Fruit fly (Drosophila melanogaster) whole organism, embryonic: Measurements from ENCODE around the gene org-1.

Source experiments
- Bdp1 ChIP-seq: fragments of 200-800 bp; sonication (Bioruptor generic); optimal IDR thresholded peaks from 3 replicates; lab custom pipeline; 2016; ENCODE audit warnings: missing biosample characterization, missing genetic modification characterization
- Bgb ChIP-seq: fragments of 200-800 bp; sonication (Bioruptor generic); IDR thresholded peaks from 2 replicates; pipeline ENCODE4 v1.3.6; 2022; ENCODE audit warnings: missing biosample characterization, missing genetic modification characterization; ENCODE audit not compliant: partially characterized antibody
- BtbVII ChIP-seq: fragments of 200-800 bp; sonication (Bioruptor generic); optimal IDR thresholded peaks from 3 replicates; lab custom pipeline; 2017; ENCODE audit warnings: missing biosample characterization, mild to moderate bottlenecking, missing genetic modification characterization
- CG10366 ChIP-seq: fragments of 200-800 bp; sonication (Bioruptor generic); IDR thresholded peaks from 2 replicates; pipeline ENCODE4 v1.3.6; 2022; ENCODE audit warnings: missing biosample characterization, missing genetic modification characterization
- CG10462 ChIP-seq: fragments of 200-800 bp; sonication (Bioruptor generic); optimal IDR thresholded peaks from 2 replicates; lab custom pipeline; 2016; ENCODE audit warnings: missing biosample characterization, missing genetic modification characterization
- CG11085 ChIP-seq: fragments of 200-800 bp; sonication (Bioruptor generic); IDR thresholded peaks from 2 replicates; pipeline ENCODE4 v1.3.6; 2022; ENCODE audit warnings: missing biosample characterization, missing genetic modification characterization
- CG1233 ChIP-seq: fragments of 200-800 bp; sonication (Bioruptor generic); optimal IDR thresholded peaks from 4 replicates; lab custom pipeline; 2018; ENCODE audit warnings: missing biosample characterization, mild to moderate bottlenecking, missing genetic modification characterization
- CG12391 ChIP-seq: fragments of 200-800 bp; sonication (Bioruptor generic); optimal IDR thresholded peaks from 3 replicates; lab custom pipeline; 2018; ENCODE audit warnings: missing biosample characterization, mild to moderate bottlenecking, missing genetic modification characterization, moderate library complexity
- CG12659 ChIP-seq: fragments of 200-800 bp; sonication (Bioruptor generic); optimal IDR thresholded peaks from 3 replicates; lab custom pipeline; 2017; ENCODE audit warnings: mild to moderate bottlenecking, missing biosample characterization, missing genetic modification reagents, missing genetic modification characterization
- CG13123 ChIP-seq: fragments of 200-800 bp; sonication (Bioruptor generic); optimal IDR thresholded peaks from 2 replicates; lab custom pipeline; 2016; ENCODE audit warnings: missing biosample characterization, missing genetic modification characterization
- CG14710 ChIP-seq: fragments of 200-800 bp; sonication (Bioruptor generic); optimal IDR thresholded peaks from 3 replicates; lab custom pipeline; 2019; ENCODE audit warnings: missing biosample characterization, mild to moderate bottlenecking, missing genetic modification characterization, moderate library complexity
- CG15479 ChIP-seq: fragments of 200-800 bp; sonication (Bioruptor generic); optimal IDR thresholded peaks from 3 replicates; lab custom pipeline; 2019; ENCODE audit warnings: missing biosample characterization, mild to moderate bottlenecking, missing genetic modification characterization, moderate library complexity
- CG17361 ChIP-seq: fragments of 200-800 bp; sonication (Bioruptor generic); IDR thresholded peaks from 3 replicates; pipeline ENCODE4 v1.3.6; 2022; ENCODE audit warnings: missing biosample characterization, missing genetic modification characterization
- CG1832 ChIP-seq: fragments of 200-800 bp; sonication (Bioruptor generic); optimal IDR thresholded peaks from 2 replicates; lab custom pipeline; 2017; ENCODE audit warnings: missing biosample characterization, mild to moderate bottlenecking, missing genetic modification characterization, inconsistent platforms
- CG2678 ChIP-seq: fragments of 200-800 bp; sonication (Bioruptor generic); optimal IDR thresholded peaks from 3 replicates; lab custom pipeline; 2019; ENCODE audit warnings: missing biosample characterization, mild to moderate bottlenecking, missing genetic modification characterization, moderate library complexity
- CG4424 ChIP-seq: fragments of 200-800 bp; sonication (Bioruptor generic); optimal IDR thresholded peaks from 3 replicates; lab custom pipeline; 2016; ENCODE audit warnings: missing biosample characterization, missing genetic modification characterization
- CG5245 ChIP-seq: fragments of 200-800 bp; sonication (Bioruptor generic); optimal IDR thresholded peaks from 3 replicates; lab custom pipeline; 2016; ENCODE audit warnings: missing biosample characterization, missing genetic modification characterization
- CG6791 ChIP-seq: fragments of 200-800 bp; sonication (Bioruptor generic); IDR thresholded peaks from 3 replicates; pipeline ENCODE4 v1.3.6; 2022; ENCODE audit warnings: missing biosample characterization, missing genetic modification characterization; ENCODE audit not compliant: partially characterized antibody
- CG6854 ChIP-seq: fragments of 200-800 bp; sonication (Bioruptor generic); optimal IDR thresholded peaks from 3 replicates; lab custom pipeline; 2017; ENCODE audit warnings: missing biosample characterization, mild to moderate bottlenecking, missing genetic modification characterization
- CG7745 ChIP-seq: fragments of 200-800 bp; sonication (Bioruptor generic); optimal IDR thresholded peaks from 2 replicates; lab custom pipeline; 2018; ENCODE audit warnings: missing biosample characterization, mild to moderate bottlenecking, missing genetic modification characterization, moderate library complexity
- CG8388 ChIP-seq: fragments of 200-800 bp; sonication (Bioruptor generic); optimal IDR thresholded peaks from 2 replicates; lab custom pipeline; 2019; ENCODE audit warnings: missing biosample characterization, mild to moderate bottlenecking, missing genetic modification characterization, moderate library complexity
- CG9215 ChIP-seq: fragments of 200-800 bp; sonication (Bioruptor generic); IDR thresholded peaks from 2 replicates; pipeline ENCODE4 v1.3.6; 2022; ENCODE audit warnings: missing biosample characterization, missing genetic modification characterization
- CG9817 ChIP-seq: fragments of 200-800 bp; sonication (Bioruptor generic); optimal IDR thresholded peaks from 2 replicates; lab custom pipeline; 2018; ENCODE audit warnings: missing biosample characterization, mild to moderate bottlenecking, missing genetic modification characterization, moderate library complexity
- Chrac-16 ChIP-seq: fragments of 200-800 bp; sonication (Bioruptor generic); optimal IDR thresholded peaks from 3 replicates; lab custom pipeline; 2016; ENCODE audit warnings: missing biosample characterization, missing genetic modification characterization
- Drgx ChIP-seq: fragments of 200-800 bp; sonication (Bioruptor generic); IDR thresholded peaks from 2 replicates; pipeline ENCODE4 v1.3.6; 2022; ENCODE audit warnings: missing biosample characterization, missing genetic modification characterization
- Ets65A ChIP-seq: fragments of 200-800 bp; sonication (Bioruptor generic); peaks from one replicate; lab custom pipeline; 2016; ENCODE audit warnings: missing biosample characterization, missing genetic modification characterization
- Fer1 ChIP-seq: fragments of 200-800 bp; sonication (Bioruptor generic); optimal IDR thresholded peaks from 2 replicates; lab custom pipeline; 2017; ENCODE audit warnings: missing biosample characterization, mild to moderate bottlenecking, missing genetic modification characterization
- HLH3B ChIP-seq: fragments of 200-800 bp; sonication (Bioruptor generic); IDR thresholded peaks from 2 replicates; pipeline ENCODE4 v1.3.6; 2022; ENCODE audit warnings: missing biosample characterization, missing genetic modification characterization
- Hand ChIP-seq: fragments of 200-800 bp; sonication (Bioruptor generic); optimal IDR thresholded peaks from 2 replicates; lab custom pipeline; 2017; ENCODE audit warnings: mild to moderate bottlenecking, missing biosample characterization, missing genetic modification reagents, missing genetic modification characterization
- Hr51 ChIP-seq, 2 experiments: fragments of 200-800 bp; sonication (Bioruptor generic); optimal IDR thresholded peaks; 2 replicates in 1 of 2; 3 replicates in 1 of 2; lab custom pipeline; 2016 to 2018; ENCODE audit warnings: missing biosample characterization in 2 of 2, missing genetic modification characterization in 2 of 2, mild to moderate bottlenecking in 1 of 2, moderate library complexity in 1 of 2
- NFAT ChIP-seq: fragments of 200-800 bp; sonication (Bioruptor generic); IDR thresholded peaks from 2 replicates; pipeline ENCODE4 v1.3.6; 2022; ENCODE audit warnings: missing biosample characterization, missing genetic modification characterization
- PHDP ChIP-seq: fragments of 200-800 bp; sonication (Bioruptor generic); optimal IDR thresholded peaks from 3 replicates; lab custom pipeline; 2018; ENCODE audit warnings: missing biosample characterization, mild to moderate bottlenecking, missing genetic modification characterization, moderate library complexity
- Sin3A ChIP-seq: fragments of >200 bp; optimal IDR thresholded peaks from 2 replicates; lab custom pipeline; 2018
- Spps ChIP-seq: fragments of 200-800 bp; sonication (Bioruptor generic); optimal IDR thresholded peaks from 2 replicates; lab custom pipeline; 2018; ENCODE audit warnings: missing biosample characterization, mild to moderate bottlenecking, missing genetic modification characterization
- Ssrp ChIP-seq: fragments of 200-800 bp; sonication (Bioruptor generic); optimal IDR thresholded peaks from 2 replicates; lab custom pipeline; 2018; ENCODE audit warnings: missing biosample characterization, mild to moderate bottlenecking, missing genetic modification characterization, moderate library complexity
- Taf1 ChIP-seq: fragments of 200-800 bp; sonication (Bioruptor generic); IDR thresholded peaks from 2 replicates; pipeline ENCODE4 v1.3.6; 2022; ENCODE audit warnings: missing biosample characterization, missing genetic modification characterization
- ara ChIP-seq: fragments of 200-800 bp; sonication (Bioruptor generic); IDR thresholded peaks from 2 replicates; pipeline ENCODE4 v1.3.6; 2022; ENCODE audit warnings: missing biosample characterization, missing genetic modification characterization
- cato ChIP-seq: fragments of 200-800 bp; sonication (Bioruptor generic); optimal IDR thresholded peaks from 2 replicates; lab custom pipeline; 2016; ENCODE audit warnings: missing biosample characterization, missing genetic modification characterization, borderline replicate concordance
- chinmo ChIP-seq: fragments of 200-800 bp; sonication (Bioruptor generic); IDR thresholded peaks from 4 replicates; pipeline ENCODE4 v1.3.6; 2022; ENCODE audit warnings: missing biosample characterization, missing genetic modification characterization; ENCODE audit not compliant: partially characterized antibody
- en ChIP-seq: fragments of 200-800 bp; sonication (Bioruptor generic); optimal IDR thresholded peaks from 2 replicates; lab custom pipeline; 2016; ENCODE audit warnings: missing biosample characterization, missing genetic modification characterization
- esg ChIP-seq: fragments of 200-800 bp; sonication (Bioruptor generic); conservative IDR thresholded peaks from 2 replicates; pipeline ENCODE4 v1.3.6; 2022; ENCODE audit warnings: missing biosample characterization, missing genetic modification characterization
- gcm ChIP-seq: fragments of 200-800 bp; sonication (Bioruptor generic); optimal IDR thresholded peaks from 2 replicates; lab custom pipeline; 2019; ENCODE audit warnings: missing biosample characterization, mild to moderate bottlenecking, missing genetic modification characterization, moderate library complexity
- gcm2 ChIP-seq: fragments of 200-800 bp; sonication (Bioruptor generic); optimal IDR thresholded peaks from 2 replicates; lab custom pipeline; 2016; ENCODE audit warnings: missing biosample characterization, missing genetic modification characterization
- hb ChIP-seq: fragments of 200-800 bp; sonication (Bioruptor generic); IDR thresholded peaks from 3 replicates; pipeline ENCODE4 v1.3.6; 2022; ENCODE audit warnings: missing biosample characterization, missing genetic modification characterization; ENCODE audit not compliant: partially characterized antibody
- hth ChIP-seq: fragments of >200 bp; optimal IDR thresholded peaks from 2 replicates; lab custom pipeline; 2017; ENCODE audit warnings: inconsistent platforms
- rib ChIP-seq: fragments of 200-800 bp; sonication (Bioruptor generic); IDR thresholded peaks from 2 replicates; pipeline ENCODE4 v1.3.6; 2022; ENCODE audit warnings: missing biosample characterization, missing genetic modification characterization
- sens ChIP-seq: fragments of 200-800 bp; sonication (Bioruptor generic); peaks from one replicate; lab custom pipeline; 2016; ENCODE audit warnings: missing biosample characterization, missing genetic modification characterization
- ssp ChIP-seq: fragments of 200-800 bp; sonication (Bioruptor generic); IDR thresholded peaks from 2 replicates; pipeline ENCODE4 v1.3.6; 2022; ENCODE audit warnings: missing biosample characterization, missing genetic modification characterization
- zen2 ChIP-seq: fragments of 200-800 bp; sonication (Bioruptor generic); IDR thresholded peaks from 3 replicates; pipeline ENCODE4 v1.3.6; 2022; ENCODE audit warnings: missing biosample characterization, missing genetic modification characterization; ENCODE audit not compliant: partially characterized antibody

The org-1 gene

DNA sequence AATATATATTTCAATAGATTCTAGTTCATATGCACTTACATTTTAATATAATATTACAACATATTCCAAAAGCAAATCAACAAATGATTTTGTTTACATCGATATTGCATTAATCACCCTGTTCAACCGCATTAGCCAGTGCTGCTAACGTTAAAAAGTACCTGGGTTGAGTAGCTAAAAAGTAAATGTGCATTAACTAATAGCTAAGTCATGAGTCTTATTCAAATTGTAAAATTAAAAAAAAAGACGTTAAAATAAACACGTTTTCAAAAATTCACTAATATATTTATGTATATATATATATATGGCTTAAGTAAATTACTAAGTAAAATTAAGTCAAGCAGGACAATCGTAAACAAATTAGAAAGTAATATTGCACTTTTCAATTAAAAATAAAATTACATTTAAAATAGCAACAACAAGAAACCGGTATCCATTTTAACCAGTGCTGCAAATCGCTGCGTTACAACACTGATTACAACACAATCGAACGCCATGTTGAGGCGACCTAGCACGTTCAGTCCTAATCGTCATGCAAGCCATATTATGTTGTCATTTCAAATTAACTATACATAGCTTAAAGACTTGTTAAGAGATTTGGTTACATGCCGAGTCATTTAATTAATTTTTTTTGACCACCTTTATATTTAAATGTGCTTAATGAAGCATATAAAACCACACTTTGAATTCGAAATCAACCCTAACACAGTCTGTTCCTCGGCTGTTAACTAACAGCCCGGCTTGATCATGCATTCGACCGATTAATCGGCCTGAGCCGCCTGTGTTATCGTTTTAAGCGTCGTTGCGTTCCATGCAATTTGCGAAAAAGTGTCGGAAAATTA, 56.5 kb downstream of the org-1 start, which contains the start of gene CG10555 (continued):
- TF ChIP-seq CG12659 (GFP tag; lab: Kevin White, UChicago), result peak; percentile 85
- TF ChIP-seq Drgx (GFP tag; lab: Robert Waterston, UW), result peak; percentile 68
- peak; percentile 72 for TF ChIP-seq Fer1 (GFP tag; lab: Kevin White, UChicago)
- no peak for TF ChIP-seq CG1832 (GFP tag; lab: Kevin White, UChicago)
- TF ChIP-seq rib (GFP tag; lab: Robert Waterston, UW), result no peak
- peak; percentile 91 for TF ChIP-seq CG10366 (GFP tag; lab: Robert Waterston, UW)
- no peak for TF ChIP-seq CG6854 (GFP tag; lab: Kevin White, UChicago)
- TF ChIP-seq PHDP (tag; lab: Kevin White, UChicago), result peak; percentile 87
- TF ChIP-seq CG15479 (GFP tag; lab: Kevin White, UChicago), result peak; percentile 66
- peak; percentile 90 for TF ChIP-seq esg (GFP tag; lab: Robert Waterston, UW)
- peak; percentile 85 for TF ChIP-seq hb
- peak; percentile 87 for TF ChIP-seq NFAT
- TF ChIP-seq CG8388 (GFP tag; lab: Kevin White, UChicago), result peak; percentile 67
- TF ChIP-seq zen2 (GFP tag; lab: Robert Waterston, UW), result peak; percentile 28; the same call in 1 of the 3 replicates
- TF ChIP-seq Bdp1 (GFP tag; lab: Kevin White, UChicago), result peak; percentile 84
- TF ChIP-seq Ets65A (GFP tag; lab: Kevin White, UChicago), result peak; percentile 99
- TF ChIP-seq CG13123 (GFP tag; lab: Kevin White, UChicago), result peak; percentile 71
- TF ChIP-seq CG17361 (GFP tag; lab: Robert Waterston, UW), result peak; percentile 82
- TF ChIP-seq CG10462 (GFP tag; lab: Kevin White, UChicago), result peak; percentile 74
- peak; percentile 93 for TF ChIP-seq Ssrp (tag; lab: Kevin White, UChicago)
- TF ChIP-seq cato (GFP tag; lab: Kevin White, UChicago), result peak; percentile 79
- peak; percentile 85 for TF ChIP-seq CG14710 (tag; lab: Kevin White, UChicago)
- TF ChIP-seq Bgb (GFP tag; lab: Robert Waterston, UW), result peak; percentile 80
- TF ChIP-seq ara (GFP tag; lab: Robert Waterston, UW), result peak; percentile 91
- TF ChIP-seq gcm2, result peak; percentile 71
- TF ChIP-seq CG6791 (GFP tag; lab: Robert Waterston, UW), result peak; percentile 75
- peak; percentile 80 to 87 for TF ChIP-seq Hr51 (GFP tag; optimal IDR thresholded peaks at IDR 0.05; lab: Kevin White, UChicago)
- peak; percentile 82 for TF ChIP-seq ssp (GFP tag; lab: Robert Waterston, UW)
- peak; percentile 86 for TF ChIP-seq HLH3B (GFP tag; lab: Robert Waterston, UW)
- peak; percentile 52 for TF ChIP-seq Hand
- TF ChIP-seq en (GFP tag; lab: Kevin White, UChicago), result peak; percentile 64
- TF ChIP-seq hth (lab: Kevin White, UChicago), result no peak
- peak; percentile 80 for TF ChIP-seq Chrac-16 (GFP tag; lab: Kevin White, UChicago)
- TF ChIP-seq Sin3A, result peak; percentile 70
- no peak for TF ChIP-seq CG7745 (tag; lab: Kevin White, UChicago)
- peak; percentile 92 for TF ChIP-seq CG9817 (tag; lab: Kevin White, UChicago)
- peak; percentile 96 for TF ChIP-seq sens (GFP tag; lab: Kevin White, UChicago)
- TF ChIP-seq CG5245, result peak; percentile 50
- peak; percentile 85 for TF ChIP-seq CG9215 (GFP tag; lab: Robert Waterston, UW)
- TF ChIP-seq Spps (tag; lab: Kevin White, UChicago), result no peak
- TF ChIP-seq CG1233 (GFP tag; lab: Kevin White, UChicago), result peak; percentile 35
- peak; percentile 72 for TF ChIP-seq Taf1
- peak; percentile 86 for TF ChIP-seq CG12391 (tag; lab: Kevin White, UChicago)
- peak; percentile 80 for TF ChIP-seq CG11085 (GFP tag; lab: Robert Waterston, UW)
- peak; percentile 4 for TF ChIP-seq gcm
- TF ChIP-seq CG4424 (GFP tag; lab: Kevin White, UChicago), result peak; percentile 81
- TF ChIP-seq chinmo (GFP tag; lab: Robert Waterston, UW), result 0 out of 4 replicates have a peak, but pooled peaks have one; percentile 38
- peak; percentile 73 for TF ChIP-seq CG2678
- no peak for TF ChIP-seq BtbVII
